Fruit fly (Drosophila melanogaster) whole organism, embryonic: ENCODE data around the gene CG3815.

Source experiments
- Atf-2 ChIP-seq: fragments of 200-800 bp; sonication (Bioruptor generic); optimal IDR thresholded peaks from 2 replicates; lab custom pipeline; 2016; ENCODE audit warnings: missing biosample characterization, missing genetic modification characterization
- CG10209 ChIP-seq: fragments of 200-800 bp; sonication (Bioruptor generic); optimal IDR thresholded peaks from 3 replicates; lab custom pipeline; 2017; ENCODE audit warnings: missing biosample characterization, mild to moderate bottlenecking, missing genetic modification characterization, missing genetic modification reagents
- CG10366 ChIP-seq: fragments of 200-800 bp; sonication (Bioruptor generic); IDR thresholded peaks from 2 replicates; pipeline ENCODE4 v1.3.6; 2022; ENCODE audit warnings: missing biosample characterization, missing genetic modification characterization
- CG10462 ChIP-seq: fragments of 200-800 bp; sonication (Bioruptor generic); optimal IDR thresholded peaks from 2 replicates; lab custom pipeline; 2016; ENCODE audit warnings: missing biosample characterization, missing genetic modification characterization
- CG11723 ChIP-seq: fragments of 200-800 bp; sonication (Bioruptor generic); optimal IDR thresholded peaks from 2 replicates; lab custom pipeline; 2017; ENCODE audit warnings: missing biosample characterization, mild to moderate bottlenecking, missing genetic modification characterization
- CG12236 ChIP-seq: fragments of 200-800 bp; sonication (Bioruptor generic); optimal IDR thresholded peaks from 2 replicates; lab custom pipeline; 2016; ENCODE audit warnings: missing biosample characterization, missing genetic modification characterization
- CG12659 ChIP-seq: fragments of 200-800 bp; sonication (Bioruptor generic); optimal IDR thresholded peaks from 3 replicates; lab custom pipeline; 2017; ENCODE audit warnings: mild to moderate bottlenecking, missing biosample characterization, missing genetic modification reagents, missing genetic modification characterization
- CG14860 ChIP-seq: fragments of 200-800 bp; sonication (Bioruptor generic); IDR thresholded peaks from 3 replicates; pipeline ENCODE4 v1.3.6; 2022; ENCODE audit warnings: missing biosample characterization, missing genetic modification characterization; ENCODE audit not compliant: partially characterized antibody
- CG17802 ChIP-seq: fragments of 200-800 bp; sonication (Bioruptor generic); optimal IDR thresholded peaks from 2 replicates; lab custom pipeline; 2018; ENCODE audit warnings: missing biosample characterization, mild to moderate bottlenecking, missing genetic modification characterization, moderate library complexity
- CG17829 ChIP-seq: fragments of 200-800 bp; optimal IDR thresholded peaks from 2 replicates; lab custom pipeline; 2019; ENCODE audit warnings: missing biosample characterization, mild to moderate bottlenecking, missing genetic modification characterization, moderate library complexity
- CG18764 ChIP-seq: fragments of 200-800 bp; sonication (Bioruptor generic); optimal IDR thresholded peaks from 3 replicates; lab custom pipeline; 2016; ENCODE audit warnings: missing biosample characterization, missing genetic modification characterization
- CG3281 ChIP-seq: fragments of 200-800 bp; sonication (Bioruptor generic); optimal IDR thresholded peaks from 3 replicates; lab custom pipeline; 2017; ENCODE audit warnings: missing biosample characterization, mild to moderate bottlenecking, missing genetic modification characterization
- CG34376 ChIP-seq: fragments of 200-800 bp; sonication (Bioruptor generic); optimal IDR thresholded peaks from 2 replicates; lab custom pipeline; 2018; ENCODE audit warnings: missing biosample characterization, mild to moderate bottlenecking, missing genetic modification characterization
- CG4328 ChIP-seq: fragments of 200-800 bp; sonication (Bioruptor generic); optimal IDR thresholded peaks from 3 replicates; lab custom pipeline; 2017; ENCODE audit warnings: missing biosample characterization, missing genetic modification reagents, missing genetic modification characterization
- CG4707 ChIP-seq: fragments of 200-800 bp; sonication (Bioruptor generic); optimal IDR thresholded peaks from 2 replicates; lab custom pipeline; 2018; ENCODE audit warnings: missing biosample characterization, mild to moderate bottlenecking, missing genetic modification characterization, moderate library complexity
- CG8359 ChIP-seq: fragments of 200-800 bp; sonication (Bioruptor generic); optimal IDR thresholded peaks from 2 replicates; lab custom pipeline; 2017; ENCODE audit warnings: missing biosample characterization, mild to moderate bottlenecking, missing genetic modification characterization, borderline replicate concordance
- CG8944 ChIP-seq: fragments of 200-800 bp; sonication (Bioruptor generic); optimal IDR thresholded peaks from 3 replicates; lab custom pipeline; 2016; ENCODE audit warnings: missing biosample characterization, missing genetic modification characterization
- CG9215 ChIP-seq: fragments of 200-800 bp; sonication (Bioruptor generic); IDR thresholded peaks from 2 replicates; pipeline ENCODE4 v1.3.6; 2022; ENCODE audit warnings: missing biosample characterization, missing genetic modification characterization
- CG9932 ChIP-seq: fragments of 200-800 bp; sonication (Bioruptor generic); IDR thresholded peaks from 2 replicates; pipeline ENCODE4 v1.3.6; 2022; ENCODE audit warnings: missing biosample characterization, missing genetic modification characterization
- CHES-1-like ChIP-seq: fragments of 200-800 bp; sonication (Bioruptor generic); optimal IDR thresholded peaks from 2 replicates; lab custom pipeline; 2016; ENCODE audit warnings: missing biosample characterization, missing genetic modification characterization
- D19B ChIP-seq: fragments of 200-800 bp; sonication (Bioruptor generic); optimal IDR thresholded peaks from 2 replicates; lab custom pipeline; 2017; ENCODE audit warnings: missing biosample characterization, mild to moderate bottlenecking, missing genetic modification characterization
- Dbx ChIP-seq: fragments of 200-800 bp; sonication (Bioruptor generic); IDR thresholded peaks from 3 replicates; pipeline ENCODE4 v1.3.6; 2022; ENCODE audit warnings: missing biosample characterization, missing genetic modification characterization
- Dek ChIP-seq: fragments of 200-800 bp; sonication (Bioruptor generic); optimal IDR thresholded peaks from 3 replicates; lab custom pipeline; 2019; ENCODE audit warnings: missing biosample characterization, mild to moderate bottlenecking, missing genetic modification characterization, moderate library complexity
- Doc2 ChIP-seq: fragments of 200-800 bp; sonication (Bioruptor generic); IDR thresholded peaks from 2 replicates; pipeline ENCODE4 v1.3.6; 2022; ENCODE audit warnings: missing biosample characterization, missing genetic modification characterization
- HHEX ChIP-seq: fragments of 200-800 bp; sonication (Bioruptor generic); optimal IDR thresholded peaks from 3 replicates; lab custom pipeline; 2017; ENCODE audit warnings: missing biosample characterization, mild to moderate bottlenecking, missing genetic modification characterization, missing genetic modification reagents
- Hey ChIP-seq: fragments of 200-800 bp; sonication (Bioruptor generic); optimal IDR thresholded peaks from 3 replicates; lab custom pipeline; 2018; ENCODE audit warnings: missing biosample characterization, mild to moderate bottlenecking, missing genetic modification characterization
- Hmx ChIP-seq: fragments of 200-800 bp; sonication (Bioruptor generic); optimal IDR thresholded peaks from 2 replicates; lab custom pipeline; 2016; ENCODE audit warnings: missing biosample characterization, missing genetic modification characterization
- MESR4 ChIP-seq: fragments of 200-800 bp; sonication (Bioruptor generic); optimal IDR thresholded peaks from 2 replicates; lab custom pipeline; 2018; ENCODE audit warnings: missing biosample characterization, mild to moderate bottlenecking, missing genetic modification characterization, moderate library complexity
- Meics ChIP-seq: fragments of 200-800 bp; sonication (Bioruptor generic); optimal IDR thresholded peaks from 2 replicates; lab custom pipeline; 2017; ENCODE audit warnings: missing biosample characterization, mild to moderate bottlenecking, missing genetic modification characterization
- Neu2 ChIP-seq: fragments of 200-800 bp; sonication (Bioruptor generic); optimal IDR thresholded peaks from 3 replicates; lab custom pipeline; 2016; ENCODE audit warnings: missing biosample characterization, missing genetic modification characterization, borderline replicate concordance
- Nf-YB ChIP-seq: fragments of 200-800 bp; sonication (Bioruptor generic); optimal IDR thresholded peaks from 3 replicates; lab custom pipeline; 2019; ENCODE audit warnings: missing biosample characterization, mild to moderate bottlenecking, missing genetic modification characterization, moderate library complexity
- Optix ChIP-seq: fragments of 200-800 bp; sonication (Bioruptor generic); IDR thresholded peaks from 3 replicates; pipeline ENCODE4 v1.3.6; 2022; ENCODE audit warnings: missing biosample characterization, missing genetic modification characterization
- Sry-δ ChIP-seq: fragments of 200-800 bp; sonication (Bioruptor generic); optimal IDR thresholded peaks from 2 replicates; lab custom pipeline; 2016; ENCODE audit warnings: missing biosample characterization, missing genetic modification characterization
- Ssrp ChIP-seq: fragments of 200-800 bp; sonication (Bioruptor generic); optimal IDR thresholded peaks from 2 replicates; lab custom pipeline; 2018; ENCODE audit warnings: missing biosample characterization, mild to moderate bottlenecking, missing genetic modification characterization, moderate library complexity
- Trl ChIP-seq, 3 experiments: fragments of >200 bp in 2 of 3; fragments of 200-800 bp in 1 of 3; sonication (Bioruptor generic) in 1 of 3; optimal IDR thresholded peaks; 2 replicates in 1 of 3; 3 replicates in 2 of 3; lab custom pipeline; 2016 to 2017; ENCODE audit warnings: missing biosample characterization in 1 of 3, missing genetic modification characterization in 1 of 3
- dmrt11E ChIP-seq: fragments of 200-800 bp; sonication (Bioruptor generic); optimal IDR thresholded peaks from 3 replicates; lab custom pipeline; 2018; ENCODE audit warnings: missing biosample characterization, mild to moderate bottlenecking, missing genetic modification characterization, moderate library complexity
- ems ChIP-seq: fragments of 200-800 bp; sonication (Bioruptor generic); optimal IDR thresholded peaks from 3 replicates; lab custom pipeline; 2016; ENCODE audit warnings: missing biosample characterization, missing genetic modification characterization
- gce ChIP-seq: fragments of 200-800 bp; sonication (Bioruptor generic); IDR thresholded peaks from 3 replicates; pipeline ENCODE4 v1.3.6; 2022; ENCODE audit warnings: missing biosample characterization, missing genetic modification characterization
- gcm2 ChIP-seq: fragments of 200-800 bp; sonication (Bioruptor generic); optimal IDR thresholded peaks from 2 replicates; lab custom pipeline; 2016; ENCODE audit warnings: missing biosample characterization, missing genetic modification characterization
- gfzf ChIP-seq: fragments of 200-800 bp; sonication (Bioruptor generic); optimal IDR thresholded peaks from 2 replicates; lab custom pipeline; 2016; ENCODE audit warnings: missing biosample characterization, mild to moderate bottlenecking, missing genetic modification characterization, moderate library complexity
- grau ChIP-seq: fragments of 200-800 bp; optimal IDR thresholded peaks from 3 replicates; lab custom pipeline; 2019; ENCODE audit warnings: missing biosample characterization, mild to moderate bottlenecking, missing genetic modification characterization, moderate library complexity
- her ChIP-seq: fragments of 200-800 bp; sonication (Bioruptor generic); optimal IDR thresholded peaks from 2 replicates; lab custom pipeline; 2016; ENCODE audit warnings: missing biosample characterization, missing genetic modification characterization
- knrl ChIP-seq: fragments of 200-800 bp; sonication (Bioruptor generic); IDR thresholded peaks from 3 replicates; pipeline ENCODE4 v1.3.6; 2022; ENCODE audit warnings: missing biosample characterization, missing genetic modification characterization; ENCODE audit not compliant: partially characterized antibody
- otp ChIP-seq: fragments of 200-800 bp; sonication (Bioruptor generic); IDR thresholded peaks from 3 replicates; pipeline ENCODE4, ENCODE4 v1.3.6; 2022; ENCODE audit warnings: missing biosample characterization, missing genetic modification characterization
- pnt ChIP-seq: fragments of 200-800 bp; sonication (Bioruptor generic); optimal IDR thresholded peaks from 3 replicates; lab custom pipeline; 2016; ENCODE audit warnings: missing biosample characterization, missing genetic modification characterization
- ranshi ChIP-seq: fragments of 200-800 bp; sonication (Bioruptor generic); IDR thresholded peaks from 2 replicates; pipeline ENCODE4 v1.3.6; 2022; ENCODE audit warnings: missing biosample characterization, missing genetic modification characterization
- sisA ChIP-seq: fragments of 200-800 bp; sonication (Bioruptor generic); IDR thresholded peaks from 2 replicates; pipeline ENCODE4 v1.3.6; 2022; ENCODE audit warnings: missing biosample characterization, missing genetic modification characterization
- sr ChIP-seq: fragments of 200-800 bp; sonication (Bioruptor generic); IDR thresholded peaks from 3 replicates; pipeline ENCODE4 v1.3.6; 2022; ENCODE audit warnings: missing biosample characterization, missing genetic modification characterization
- ssp ChIP-seq: fragments of 200-800 bp; sonication (Bioruptor generic); IDR thresholded peaks from 2 replicates; pipeline ENCODE4 v1.3.6; 2022; ENCODE audit warnings: missing biosample characterization, missing genetic modification characterization
- tna ChIP-seq: fragments of 200-800 bp; sonication (Bioruptor generic); IDR thresholded peaks from 2 replicates; pipeline ENCODE4 v1.3.6; 2022; ENCODE audit warnings: missing biosample characterization, missing genetic modification characterization; ENCODE audit not compliant: partially characterized antibody

Gene CG3815

DNA sequence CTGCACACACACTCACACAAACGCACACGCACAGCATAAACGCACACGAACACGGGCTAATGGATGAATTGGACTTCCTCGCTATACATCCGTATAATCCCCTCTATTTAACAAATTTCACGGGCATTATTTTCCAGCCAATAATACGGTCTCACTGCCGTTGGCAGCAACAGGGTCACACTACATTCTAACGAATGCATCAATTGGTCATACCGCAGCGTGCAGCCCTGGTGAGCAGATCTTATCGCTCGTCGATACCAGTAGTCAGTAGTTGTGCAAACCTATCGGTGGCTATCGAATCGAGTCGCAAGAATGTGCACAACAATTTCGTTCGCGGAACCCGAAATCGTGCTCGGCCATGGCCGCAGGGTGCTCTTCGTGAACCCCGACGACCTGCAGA is 7.3 kb upstream of the CG3815 start, which contains the start of the genes Top3beta and wuho (continued):
- peak; percentile 45 for TF ChIP-seq CG3281 (GFP tag; lab: Kevin White, UChicago)
- peak; percentile 99 for TF ChIP-seq gfzf (GFP tag; lab: Kevin White, UChicago)
- TF ChIP-seq ranshi, result no peak
- no peak for TF ChIP-seq CG9215 (GFP tag; lab: Robert Waterston, UW)
- no peak for TF ChIP-seq CG4707 (GFP tag; lab: Kevin White, UChicago)
- TF ChIP-seq CG8359 (GFP tag; lab: Kevin White, UChicago), result no peak
- TF ChIP-seq grau (tag; lab: Kevin White, UChicago), result peak; percentile 40
- peak; percentile 98 for TF ChIP-seq MESR4 (GFP tag; lab: Kevin White, UChicago)
- no peak for TF ChIP-seq Optix (GFP tag; lab: Robert Waterston, UW)
- no peak for TF ChIP-seq Trl (optimal IDR thresholded peaks at IDR 0.05; lab: Kevin White, UChicago)
- TF ChIP-seq Trl (GFP tag; optimal IDR thresholded peaks at IDR 0.05; lab: Kevin White, UChicago), result peak; percentile 58
- TF ChIP-seq Nf-YB (GFP tag; lab: Kevin White, UChicago), result peak; percentile 54
- no peak for TF ChIP-seq CG17802 (tag; lab: Kevin White, UChicago)
- TF ChIP-seq Doc2, result no peak
- no peak for TF ChIP-seq Hey
- peak; percentile 20 for TF ChIP-seq gcm2 (GFP tag; lab: Kevin White, UChicago)
- TF ChIP-seq ssp (GFP tag; lab: Robert Waterston, UW), result peak; percentile 46; the same call in 1 of the 2 replicates
- TF ChIP-seq Ssrp (tag; lab: Kevin White, UChicago), result no peak
- peak; percentile 54 for TF ChIP-seq CG9932 (GFP tag; lab: Robert Waterston, UW)
- TF ChIP-seq otp (GFP tag; lab: Robert Waterston, UW), result no peak
- peak; percentile 47 for TF ChIP-seq CG34376 (GFP tag; lab: Kevin White, UChicago)
- TF ChIP-seq ems (GFP tag; lab: Kevin White, UChicago), result peak; percentile 43
- TF ChIP-seq Neu2, result no peak
- peak; percentile 16 for TF ChIP-seq CG8944 (GFP tag; lab: Kevin White, UChicago)
- TF ChIP-seq Atf-2 (GFP tag; lab: Kevin White, UChicago), result peak; percentile 13
- TF ChIP-seq CG10462 (GFP tag; lab: Kevin White, UChicago), result no peak
- peak; percentile 62 for TF ChIP-seq her
- TF ChIP-seq CG10209 (GFP tag; lab: Kevin White, UChicago), result peak; percentile 44
- TF ChIP-seq CG12236 (GFP tag; lab: Kevin White, UChicago), result no peak
- peak; percentile 95 for TF ChIP-seq CG12659 (GFP tag; lab: Kevin White, UChicago)
- TF ChIP-seq D19B, result no peak
- TF ChIP-seq tna (GFP tag; lab: Robert Waterston, UW), result peak; percentile 80
- TF ChIP-seq CG18764 (GFP tag; lab: Kevin White, UChicago), result no peak
- no peak for TF ChIP-seq HHEX
- TF ChIP-seq CG11723, result no peak
- TF ChIP-seq Dek (tag; lab: Kevin White, UChicago), result no peak
- no peak for TF ChIP-seq dmrt11E (tag; lab: Kevin White, UChicago)
- no peak for TF ChIP-seq pnt (GFP tag; lab: Kevin White, UChicago)
- no peak for TF ChIP-seq Meics
- peak; percentile 62; the same call in 2 of the 3 replicates for TF ChIP-seq Dbx (GFP tag; lab: Robert Waterston, UW)
- TF ChIP-seq CHES-1-like (GFP tag; lab: Kevin White, UChicago), result peak; percentile 74
- TF ChIP-seq gce (GFP tag; lab: Robert Waterston, UW), result no peak
- TF ChIP-seq sisA (GFP tag; lab: Robert Waterston, UW), result no peak
- no peak for TF ChIP-seq CG10366 (GFP tag; lab: Robert Waterston, UW)
- no peak for TF ChIP-seq CG4328 (GFP tag; lab: Kevin White, UChicago)
- TF ChIP-seq Hmx, result no peak
- TF ChIP-seq CG17829 (tag; lab: Kevin White, UChicago), result peak; percentile 69
- peak; percentile 59 for TF ChIP-seq knrl
- TF ChIP-seq Sry-δ (GFP tag; lab: Kevin White, UChicago), result peak; percentile 83
- no peak for TF ChIP-seq sr
- peak; percentile 69 for TF ChIP-seq CG14860
